Fruit fly (Drosophila melanogaster) whole organism, embryonic: Measurements from ENCODE around the gene Tmep.

ENCODE experiments used
- Antp ChIP-seq: fragments of 200-800 bp; sonication (Bioruptor generic); optimal IDR thresholded peaks from 3 replicates; lab custom pipeline; 2016; ENCODE audit warnings: missing biosample characterization, missing genetic modification characterization
- Bteb2 ChIP-seq: fragments of 200-800 bp; sonication (Bioruptor generic); optimal IDR thresholded peaks from 2 replicates; lab custom pipeline; 2016; ENCODE audit warnings: missing biosample characterization, missing genetic modification characterization
- CG10147 ChIP-seq: fragments of 200-800 bp; sonication (Bioruptor generic); optimal IDR thresholded peaks from 2 replicates; lab custom pipeline; 2019; ENCODE audit warnings: missing biosample characterization, mild to moderate bottlenecking, missing genetic modification characterization, moderate library complexity
- CG11085 ChIP-seq: fragments of 200-800 bp; sonication (Bioruptor generic); IDR thresholded peaks from 2 replicates; pipeline ENCODE4 v1.3.6; 2022; ENCODE audit warnings: missing biosample characterization, missing genetic modification characterization
- CG11456 ChIP-seq: fragments of 200-800 bp; sonication (Bioruptor generic); IDR thresholded peaks from 3 replicates; pipeline ENCODE4 v1.3.6; 2022; ENCODE audit warnings: missing biosample characterization, missing genetic modification characterization
- CG12104 ChIP-seq: fragments of 200-800 bp; sonication (Bioruptor generic); optimal IDR thresholded peaks from 3 replicates; lab custom pipeline; 2016; ENCODE audit warnings: missing biosample characterization, missing genetic modification characterization
- CG12659 ChIP-seq: fragments of 200-800 bp; sonication (Bioruptor generic); optimal IDR thresholded peaks from 3 replicates; lab custom pipeline; 2017; ENCODE audit warnings: mild to moderate bottlenecking, missing biosample characterization, missing genetic modification reagents, missing genetic modification characterization
- CG13424 ChIP-seq: fragments of 200-800 bp; sonication (Bioruptor generic); optimal IDR thresholded peaks from 2 replicates; lab custom pipeline; 2019; ENCODE audit warnings: missing biosample characterization, mild to moderate bottlenecking, missing genetic modification characterization, moderate library complexity
- CG13624 ChIP-seq: fragments of 200-800 bp; sonication (Bioruptor generic); optimal IDR thresholded peaks from 2 replicates; lab custom pipeline; 2016; ENCODE audit warnings: missing biosample characterization, missing genetic modification characterization
- CG14050 ChIP-seq: fragments of 200-800 bp; sonication (Bioruptor generic); IDR thresholded peaks from 3 replicates; pipeline ENCODE4 v1.3.6; 2022; ENCODE audit warnings: missing biosample characterization, missing genetic modification characterization
- CG14441 ChIP-seq: fragments of 200-800 bp; sonication (Bioruptor generic); IDR thresholded peaks from 2 replicates; pipeline ENCODE4 v1.3.6; 2022; ENCODE audit warnings: missing biosample characterization, missing genetic modification characterization
- CG17361 ChIP-seq: fragments of 200-800 bp; sonication (Bioruptor generic); IDR thresholded peaks from 3 replicates; pipeline ENCODE4 v1.3.6; 2022; ENCODE audit warnings: missing biosample characterization, missing genetic modification characterization
- CG18476 ChIP-seq: fragments of 200-800 bp; sonication (Bioruptor generic); optimal IDR thresholded peaks from 2 replicates; lab custom pipeline; 2016; ENCODE audit warnings: missing biosample characterization, mild to moderate bottlenecking, missing genetic modification characterization
- CG18619 ChIP-seq: fragments of 200-800 bp; sonication (Bioruptor generic); optimal IDR thresholded peaks from 3 replicates; lab custom pipeline; 2017; ENCODE audit warnings: missing biosample characterization, mild to moderate bottlenecking, missing genetic modification characterization
- CG2116 ChIP-seq: fragments of 200-800 bp; sonication (Bioruptor generic); optimal IDR thresholded peaks from 3 replicates; lab custom pipeline; 2018; ENCODE audit warnings: missing biosample characterization, mild to moderate bottlenecking, missing genetic modification characterization
- CG2712 ChIP-seq: fragments of 200-800 bp; optimal IDR thresholded peaks from 3 replicates; lab custom pipeline; 2019; ENCODE audit warnings: missing biosample characterization, mild to moderate bottlenecking, missing genetic modification characterization, moderate library complexity
- CG33557 ChIP-seq: fragments of 200-800 bp; sonication (Bioruptor generic); optimal IDR thresholded peaks from 2 replicates; lab custom pipeline; 2019; ENCODE audit warnings: missing biosample characterization, mild to moderate bottlenecking, missing genetic modification characterization, moderate library complexity
- CG34376 ChIP-seq: fragments of 200-800 bp; sonication (Bioruptor generic); optimal IDR thresholded peaks from 2 replicates; lab custom pipeline; 2018; ENCODE audit warnings: missing biosample characterization, mild to moderate bottlenecking, missing genetic modification characterization
- CG3726 ChIP-seq: fragments of 200-800 bp; sonication (Bioruptor generic); IDR thresholded peaks from 3 replicates; pipeline ENCODE4, ENCODE4 v1.3.6; 2022; ENCODE audit warnings: missing biosample characterization, missing genetic modification characterization
- CG9437 ChIP-seq: fragments of 200-800 bp; sonication (Bioruptor generic); optimal IDR thresholded peaks from 2 replicates; lab custom pipeline; 2018; ENCODE audit warnings: missing biosample characterization, mild to moderate bottlenecking, missing genetic modification characterization
- Chrac-16 ChIP-seq: fragments of 200-800 bp; sonication (Bioruptor generic); optimal IDR thresholded peaks from 3 replicates; lab custom pipeline; 2016; ENCODE audit warnings: missing biosample characterization, missing genetic modification characterization
- Doc2 ChIP-seq: fragments of 200-800 bp; sonication (Bioruptor generic); IDR thresholded peaks from 2 replicates; pipeline ENCODE4 v1.3.6; 2022; ENCODE audit warnings: missing biosample characterization, missing genetic modification characterization
- H15 ChIP-seq: fragments of 200-800 bp; sonication (Bioruptor generic); IDR thresholded peaks from 3 replicates; pipeline ENCODE4 v1.3.6; 2022; ENCODE audit warnings: missing biosample characterization, missing genetic modification characterization
- H2.0 ChIP-seq: fragments of 200-800 bp; sonication (Bioruptor generic); IDR thresholded peaks from 2 replicates; pipeline ENCODE4 v1.3.6; 2022; ENCODE audit warnings: missing biosample characterization, missing genetic modification characterization
- MBD-R2 ChIP-seq: fragments of 200-800 bp; sonication (Bioruptor generic); IDR thresholded peaks from 2 replicates; pipeline ENCODE4 v1.3.6; 2022; ENCODE audit warnings: missing biosample characterization, missing genetic modification characterization
- NC2β ChIP-seq: fragments of 200-800 bp; sonication (Bioruptor generic); optimal IDR thresholded peaks from 2 replicates; lab custom pipeline; 2016; ENCODE audit warnings: missing biosample characterization, missing genetic modification characterization
- Nf-YC ChIP-seq: fragments of 200-800 bp; optimal IDR thresholded peaks from 3 replicates; lab custom pipeline; 2019; ENCODE audit warnings: missing biosample characterization, mild to moderate bottlenecking, missing genetic modification characterization, moderate library complexity
- Ravus ChIP-seq: fragments of 200-800 bp; sonication (Bioruptor generic); IDR thresholded peaks from 2 replicates; pipeline ENCODE4 v1.3.6; 2022; ENCODE audit warnings: missing biosample characterization, missing genetic modification characterization
- Taf1 ChIP-seq: fragments of 200-800 bp; sonication (Bioruptor generic); IDR thresholded peaks from 2 replicates; pipeline ENCODE4 v1.3.6; 2022; ENCODE audit warnings: missing biosample characterization, missing genetic modification characterization
- abd-A ChIP-seq: fragments of 200-800 bp; sonication (Bioruptor generic); optimal IDR thresholded peaks from 3 replicates; lab custom pipeline; 2019; ENCODE audit warnings: missing biosample characterization, mild to moderate bottlenecking, missing genetic modification characterization, moderate library complexity
- al ChIP-seq: fragments of 200-800 bp; sonication (Bioruptor generic); IDR thresholded peaks from 2 replicates; pipeline ENCODE4 v1.3.6; 2022; ENCODE audit warnings: missing biosample characterization, missing genetic modification characterization
- caup ChIP-seq: fragments of 200-800 bp; sonication (Bioruptor generic); optimal IDR thresholded peaks from 3 replicates; lab custom pipeline; 2017; ENCODE audit warnings: missing biosample characterization, mild to moderate bottlenecking, missing genetic modification characterization, moderate library complexity; ENCODE audit not compliant: severe bottlenecking
- chif ChIP-seq, 2 experiments: fragments of 200-800 bp; sonication (Bioruptor generic); optimal IDR thresholded peaks; 3 replicates each; lab custom pipeline; 2016; ENCODE audit warnings: missing biosample characterization in 2 of 2, missing genetic modification characterization in 2 of 2
- chn ChIP-seq: fragments of 200-800 bp; sonication (Bioruptor generic); optimal IDR thresholded peaks from 2 replicates; lab custom pipeline; 2016; ENCODE audit warnings: missing biosample characterization, missing genetic modification characterization
- dan ChIP-seq: fragments of 200-800 bp; sonication (Bioruptor generic); IDR thresholded peaks from 2 replicates; pipeline ENCODE4 v1.3.6; 2022; ENCODE audit warnings: missing biosample characterization, missing genetic modification characterization
- dmrt99B ChIP-seq: fragments of 200-800 bp; sonication (Bioruptor generic); optimal IDR thresholded peaks from 2 replicates; lab custom pipeline; 2018; ENCODE audit warnings: missing biosample characterization, mild to moderate bottlenecking, missing genetic modification characterization, moderate library complexity
- emc ChIP-seq: fragments of 200-800 bp; sonication (Bioruptor generic); optimal IDR thresholded peaks from 2 replicates; lab custom pipeline; 2016; ENCODE audit warnings: missing biosample characterization, missing genetic modification characterization
- exex ChIP-seq: fragments of 200-800 bp; sonication (Bioruptor generic); optimal IDR thresholded peaks from 4 replicates; lab custom pipeline; 2018; ENCODE audit warnings: missing biosample characterization, mild to moderate bottlenecking, missing genetic modification characterization, moderate library complexity
- fru ChIP-seq: fragments of >200 bp; optimal IDR thresholded peaks from 2 replicates; lab custom pipeline; 2017
- fu2 ChIP-seq: fragments of 200-800 bp; sonication (Bioruptor generic); optimal IDR thresholded peaks from 2 replicates; lab custom pipeline; 2016; ENCODE audit warnings: missing biosample characterization, missing genetic modification characterization
- hb ChIP-seq: fragments of 200-800 bp; sonication (Bioruptor generic); IDR thresholded peaks from 3 replicates; pipeline ENCODE4 v1.3.6; 2022; ENCODE audit warnings: missing biosample characterization, missing genetic modification characterization; ENCODE audit not compliant: partially characterized antibody
- lbe ChIP-seq: fragments of 200-800 bp; sonication (Bioruptor generic); optimal IDR thresholded peaks from 2 replicates; lab custom pipeline; 2016; ENCODE audit warnings: missing biosample characterization, mild to moderate bottlenecking, missing genetic modification characterization
- lov ChIP-seq, 2 experiments: fragments of 200-800 bp in 1 of 2; fragments of >200 bp in 1 of 2; sonication (Bioruptor generic) in 1 of 2; IDR thresholded peaks in 1 of 2; optimal IDR thresholded peaks in 1 of 2; 2 replicates in 1 of 2; 3 replicates in 1 of 2; pipeline versions ENCODE4 v1.3.6 to Lab custom; 2017 to 2022; ENCODE audit warnings: missing biosample characterization in 1 of 2, missing genetic modification characterization in 1 of 2
- nau ChIP-seq: fragments of 200-800 bp; sonication (Bioruptor generic); optimal IDR thresholded peaks from 3 replicates; lab custom pipeline; 2017; ENCODE audit warnings: missing biosample characterization, mild to moderate bottlenecking, missing genetic modification characterization, missing genetic modification reagents
- nmo ChIP-seq: fragments of 200-800 bp; sonication (Bioruptor generic); optimal IDR thresholded peaks from 2 replicates; lab custom pipeline; 2018; ENCODE audit warnings: missing biosample characterization, mild to moderate bottlenecking, missing genetic modification characterization, moderate library complexity
- pan ChIP-seq, 4 experiments: fragments of >200 bp in 3 of 4; fragments of 200-800 bp in 1 of 4; sonication (Bioruptor generic) in 1 of 4; optimal IDR thresholded peaks in 3 of 4; IDR thresholded peaks in 1 of 4; 2 replicates each; pipeline versions ENCODE4 v1.3.6 to Lab custom; 2017 to 2022; ENCODE audit warnings: missing biosample characterization in 2 of 4, missing genetic modification characterization in 2 of 4, mixed read lengths in 1 of 4
- sisA ChIP-seq: fragments of 200-800 bp; sonication (Bioruptor generic); IDR thresholded peaks from 2 replicates; pipeline ENCODE4 v1.3.6; 2022; ENCODE audit warnings: missing biosample characterization, missing genetic modification characterization
- stc ChIP-seq: fragments of 200-800 bp; sonication (Bioruptor generic); IDR thresholded peaks from 2 replicates; pipeline ENCODE4 v1.3.6; 2022; ENCODE audit warnings: missing biosample characterization, missing genetic modification characterization
- tna ChIP-seq: fragments of 200-800 bp; sonication (Bioruptor generic); IDR thresholded peaks from 2 replicates; pipeline ENCODE4 v1.3.6; 2022; ENCODE audit warnings: missing biosample characterization, missing genetic modification characterization; ENCODE audit not compliant: partially characterized antibody
- wek ChIP-seq: fragments of 200-800 bp; sonication (Bioruptor generic); optimal IDR thresholded peaks from 3 replicates; lab custom pipeline; 2018; ENCODE audit warnings: missing biosample characterization, mild to moderate bottlenecking, missing genetic modification characterization, moderate library complexity

The Tmep gene

dm6 chr3L:1609611-1610010, 40.6 kb downstream of the Tmep start (continued):
- TF ChIP-seq fu2 (GFP tag; lab: Kevin White, UChicago): peak; percentile 16
- TF ChIP-seq MBD-R2 (GFP tag; lab: Robert Waterston, UW): no peak
- no peak for TF ChIP-seq CG3726 (GFP tag; lab: Robert Waterston, UW)
- peak; percentile 67 for TF ChIP-seq al (GFP tag; lab: Robert Waterston, UW)
- TF ChIP-seq dan (GFP tag; lab: Robert Waterston, UW): no peak
- TF ChIP-seq stc: no peak
- no peak for TF ChIP-seq CG33557 (GFP tag; lab: Kevin White, UChicago)
- TF ChIP-seq CG12104: peak; percentile 85
- no peak for TF ChIP-seq CG34376 (GFP tag; lab: Kevin White, UChicago)
- peak; percentile 32 for TF ChIP-seq Bteb2
- TF ChIP-seq sisA (GFP tag; lab: Robert Waterston, UW): peak; percentile 24; the same call in 1 of the 2 replicates
- TF ChIP-seq Chrac-16 (GFP tag; lab: Kevin White, UChicago): peak; percentile 9
- no peak for TF ChIP-seq nau (GFP tag; lab: Kevin White, UChicago)
- TF ChIP-seq nmo (GFP tag; lab: Kevin White, UChicago): peak; percentile 34
- no peak for TF ChIP-seq tna
- peak; percentile 66 for TF ChIP-seq CG10147 (GFP tag; lab: Kevin White, UChicago)
- TF ChIP-seq Nf-YC: no peak
- no peak for TF ChIP-seq hb
- TF ChIP-seq CG12659: peak; percentile 31
- no peak for TF ChIP-seq NC2β (GFP tag; lab: Kevin White, UChicago)
- TF ChIP-seq Doc2: no peak
- TF ChIP-seq CG17361 (GFP tag; lab: Robert Waterston, UW): peak; percentile 49; the same call in 1 of the 3 replicates
- peak; percentile 36 for TF ChIP-seq caup
- TF ChIP-seq CG11085 (GFP tag; lab: Robert Waterston, UW): 0 out of 2 replicates have a peak, but pooled peaks have one; percentile 38
- TF ChIP-seq CG18476 (GFP tag; lab: Kevin White, UChicago): no peak
- TF ChIP-seq Antp (GFP tag; lab: Kevin White, UChicago): no peak
- no peak for TF ChIP-seq lbe (GFP tag; lab: Kevin White, UChicago)
- peak; percentile 5 for TF ChIP-seq CG13424 (tag; lab: Kevin White, UChicago)
- TF ChIP-seq exex (tag; lab: Kevin White, UChicago): no peak
- peak in 1 of 2 experiments; percentile 13 for TF ChIP-seq chif (GFP tag; optimal IDR thresholded peaks at IDR 0.05; lab: Kevin White, UChicago)
- TF ChIP-seq Ravus: peak; percentile 18; the same call in 1 of the 2 replicates
- TF ChIP-seq Taf1 (GFP tag; lab: Robert Waterston, UW): 0 out of 2 replicates have a peak, but pooled peaks have one; percentile 10
- TF ChIP-seq pan (optimal IDR thresholded peaks at IDR 0.05; lab: Kevin White, UChicago): no peak
- TF ChIP-seq pan (GFP tag; optimal IDR thresholded peaks at IDR 0.05 in 1 of 2, IDR thresholded peaks at IDR 0.05 in 1 of 2): no peak
- TF ChIP-seq CG18619 (GFP tag; lab: Kevin White, UChicago): peak; percentile 26
- peak; percentile 29 for TF ChIP-seq CG13624 (GFP tag; lab: Kevin White, UChicago)
- TF ChIP-seq CG2712: peak; percentile 39
- TF ChIP-seq H15 (GFP tag; lab: Robert Waterston, UW): peak; percentile 43; the same call in 1 of the 3 replicates
- TF ChIP-seq fru: no peak
- peak; percentile 37; the same call in 1 of the 2 replicates for TF ChIP-seq H2.0
- no peak for TF ChIP-seq CG2116 (GFP tag; lab: Kevin White, UChicago)
- TF ChIP-seq lov (optimal IDR thresholded peaks at IDR 0.05; lab: Kevin White, UChicago): no peak
- no peak for TF ChIP-seq lov (GFP tag; IDR thresholded peaks at IDR 0.05; lab: Robert Waterston, UW)
- TF ChIP-seq CG11456 (GFP tag; lab: Robert Waterston, UW): peak; percentile 38; the same call in 1 of the 3 replicates
- no peak for TF ChIP-seq wek (GFP tag; lab: Kevin White, UChicago)
- TF ChIP-seq CG14441 (GFP tag; lab: Robert Waterston, UW): peak; percentile 56; the same call in 1 of the 2 replicates
- no peak for TF ChIP-seq chn (GFP tag; lab: Kevin White, UChicago)
- no peak for TF ChIP-seq emc (GFP tag; lab: Kevin White, UChicago)
- TF ChIP-seq dmrt99B (tag; lab: Kevin White, UChicago): no peak
- TF ChIP-seq CG9437 (GFP tag; lab: Kevin White, UChicago): peak; percentile 4
- TF ChIP-seq CG14050 (GFP tag; lab: Robert Waterston, UW): no peak
- no peak for TF ChIP-seq abd-A (tag; lab: Kevin White, UChicago)
